Fruit fly (Drosophila melanogaster) whole organism, embryonic: ENCODE results near the gene stumps.

Source experiments
- CG10209 ChIP-seq: fragments of 200-800 bp; sonication (Bioruptor generic); optimal IDR thresholded peaks from 3 replicates; lab custom pipeline; 2017; ENCODE audit warnings: missing biosample characterization, mild to moderate bottlenecking, missing genetic modification characterization, missing genetic modification reagents
- CG1024 ChIP-seq: fragments of 200-800 bp; sonication (Bioruptor generic); IDR thresholded peaks from 2 replicates; pipeline ENCODE4 v1.3.6; 2022; ENCODE audit warnings: missing biosample characterization, missing genetic modification characterization
- CG10274 ChIP-seq: fragments of 200-800 bp; sonication (Bioruptor generic); optimal IDR thresholded peaks from 3 replicates; lab custom pipeline; 2017; ENCODE audit warnings: missing biosample characterization, mild to moderate bottlenecking, missing genetic modification characterization
- CG10366 ChIP-seq: fragments of 200-800 bp; sonication (Bioruptor generic); IDR thresholded peaks from 2 replicates; pipeline ENCODE4 v1.3.6; 2022; ENCODE audit warnings: missing biosample characterization, missing genetic modification characterization
- CG11093 ChIP-seq: fragments of 200-800 bp; sonication (Bioruptor generic); IDR thresholded peaks from 3 replicates; pipeline ENCODE4 v1.3.6; 2022; ENCODE audit warnings: missing biosample characterization, missing genetic modification characterization
- CG12236 ChIP-seq: fragments of 200-800 bp; sonication (Bioruptor generic); optimal IDR thresholded peaks from 2 replicates; lab custom pipeline; 2016; ENCODE audit warnings: missing biosample characterization, missing genetic modification characterization
- CG14860 ChIP-seq: fragments of 200-800 bp; sonication (Bioruptor generic); IDR thresholded peaks from 3 replicates; pipeline ENCODE4 v1.3.6; 2022; ENCODE audit warnings: missing biosample characterization, missing genetic modification characterization; ENCODE audit not compliant: partially characterized antibody
- CG16779 ChIP-seq: fragments of 200-800 bp; sonication (Bioruptor generic); IDR thresholded peaks from 2 replicates; pipeline ENCODE4 v1.3.6; 2022; ENCODE audit warnings: missing biosample characterization, missing genetic modification characterization
- CG17612 ChIP-seq: fragments of 200-800 bp; sonication (Bioruptor generic); IDR thresholded peaks from 2 replicates; pipeline ENCODE4 v1.3.6; 2022; ENCODE audit warnings: missing biosample characterization, missing genetic modification characterization
- CG5245 ChIP-seq: fragments of 200-800 bp; sonication (Bioruptor generic); optimal IDR thresholded peaks from 3 replicates; lab custom pipeline; 2016; ENCODE audit warnings: missing biosample characterization, missing genetic modification characterization
- CG6175 ChIP-seq: fragments of 200-800 bp; sonication (Bioruptor generic); IDR thresholded peaks from 3 replicates; pipeline ENCODE4 v1.3.6; 2022; ENCODE audit warnings: missing biosample characterization, missing genetic modification characterization
- CG6689 ChIP-seq: fragments of 200-800 bp; sonication (Bioruptor generic); IDR thresholded peaks from 2 replicates; pipeline ENCODE4 v1.3.6; 2022; ENCODE audit warnings: missing biosample characterization, missing genetic modification characterization
- CG7786 ChIP-seq: fragments of 200-800 bp; sonication (Bioruptor generic); optimal IDR thresholded peaks from 2 replicates; lab custom pipeline; 2016; ENCODE audit warnings: missing biosample characterization, missing genetic modification characterization
- CG9609 ChIP-seq: fragments of 200-800 bp; sonication (Bioruptor generic); optimal IDR thresholded peaks from 3 replicates; lab custom pipeline; 2016; ENCODE audit warnings: missing biosample characterization, missing genetic modification characterization
- CG9797 ChIP-seq: fragments of 200-800 bp; sonication (Bioruptor generic); optimal IDR thresholded peaks from 3 replicates; lab custom pipeline; 2018; ENCODE audit warnings: missing biosample characterization, mild to moderate bottlenecking, missing genetic modification characterization
- CG9876 ChIP-seq: fragments of 200-800 bp; sonication (Bioruptor generic); optimal IDR thresholded peaks from 2 replicates; lab custom pipeline; 2016; ENCODE audit warnings: missing biosample characterization, missing genetic modification characterization
- CTCF ChIP-seq: fragments of 200-800 bp; sonication (Bioruptor generic); optimal IDR thresholded peaks from 2 replicates; lab custom pipeline; 2017; ENCODE audit warnings: missing biosample characterization, mild to moderate bottlenecking, missing genetic modification characterization, moderate library complexity
- CoRest ChIP-seq: fragments of 200-800 bp; sonication (Bioruptor generic); optimal IDR thresholded peaks from 3 replicates; lab custom pipeline; 2018; ENCODE audit warnings: missing biosample characterization, mild to moderate bottlenecking, missing genetic modification characterization, moderate library complexity
- D ChIP-seq, 2 experiments: fragments of 200-800 bp in 1 of 2; fragments of >200 bp in 1 of 2; sonication (Bioruptor generic) in 1 of 2; optimal IDR thresholded peaks; 2 replicates in 1 of 2; 3 replicates in 1 of 2; lab custom pipeline; 2017; ENCODE audit warnings: mild to moderate bottlenecking in 1 of 2, missing biosample characterization in 1 of 2, missing genetic modification characterization in 1 of 2, missing genetic modification reagents in 1 of 2
- Dad ChIP-seq: fragments of 200-800 bp; sonication (Bioruptor generic); optimal IDR thresholded peaks from 3 replicates; lab custom pipeline; 2016; ENCODE audit warnings: missing biosample characterization, missing genetic modification characterization
- Eip74EF ChIP-seq, 2 experiments: fragments of 200-800 bp in 1 of 2; fragments of >200 bp in 1 of 2; sonication (Bioruptor generic) in 1 of 2; optimal IDR thresholded peaks; 2 replicates each; lab custom pipeline; 2017 to 2019; ENCODE audit warnings: missing biosample characterization in 2 of 2, missing genetic modification characterization in 2 of 2, mild to moderate bottlenecking in 1 of 2, moderate library complexity in 1 of 2
- Elba2 ChIP-seq: fragments of 200-800 bp; sonication (Bioruptor generic); optimal IDR thresholded peaks from 3 replicates; lab custom pipeline; 2016; ENCODE audit warnings: missing biosample characterization, missing genetic modification characterization
- GATAe ChIP-seq: fragments of 200-800 bp; sonication (Bioruptor generic); conservative IDR thresholded peaks from 2 replicates; pipeline ENCODE4 v1.3.6; 2022; ENCODE audit warnings: missing biosample characterization, missing genetic modification characterization
- Hsf ChIP-seq: fragments of 200-800 bp; sonication (Bioruptor generic); optimal IDR thresholded peaks from 3 replicates; lab custom pipeline; 2016; ENCODE audit warnings: missing biosample characterization, missing genetic modification characterization
- NC2α ChIP-seq: fragments of 200-800 bp; sonication (Bioruptor generic); optimal IDR thresholded peaks from 2 replicates; lab custom pipeline; 2016; ENCODE audit warnings: missing biosample characterization, missing genetic modification characterization
- NfI ChIP-seq: fragments of 200-800 bp; sonication (Bioruptor generic); optimal IDR thresholded peaks from 3 replicates; lab custom pipeline; 2018; ENCODE audit warnings: missing biosample characterization, mild to moderate bottlenecking, missing genetic modification characterization, moderate library complexity
- Optix ChIP-seq: fragments of 200-800 bp; sonication (Bioruptor generic); IDR thresholded peaks from 3 replicates; pipeline ENCODE4 v1.3.6; 2022; ENCODE audit warnings: missing biosample characterization, missing genetic modification characterization
- Ptx1 ChIP-seq: fragments of 200-800 bp; sonication (Bioruptor generic); IDR thresholded peaks from 2 replicates; pipeline ENCODE4 v1.3.6; 2022; ENCODE audit warnings: missing biosample characterization, missing genetic modification characterization
- Sin3A ChIP-seq: fragments of >200 bp; optimal IDR thresholded peaks from 2 replicates; lab custom pipeline; 2018
- Stat92E ChIP-seq, 3 experiments: fragments of >200 bp in 2 of 3; fragments of 200-800 bp in 1 of 3; sonication (Bioruptor generic) in 1 of 3; optimal IDR thresholded peaks; 2 replicates each; lab custom pipeline; 2017 to 2019; ENCODE audit warnings: missing biosample characterization in 3 of 3, missing genetic modification characterization in 3 of 3, mild to moderate bottlenecking in 1 of 3, moderate library complexity in 1 of 3
- Xrp1 ChIP-seq: fragments of 200-800 bp; sonication (Bioruptor generic); IDR thresholded peaks from 2 replicates; pipeline ENCODE4 v1.3.6; 2022; ENCODE audit warnings: missing biosample characterization, missing genetic modification characterization
- al ChIP-seq: fragments of 200-800 bp; sonication (Bioruptor generic); IDR thresholded peaks from 2 replicates; pipeline ENCODE4 v1.3.6; 2022; ENCODE audit warnings: missing biosample characterization, missing genetic modification characterization
- br ChIP-seq: fragments of >200 bp; optimal IDR thresholded peaks from 2 replicates; lab custom pipeline; 2017
- cato ChIP-seq: fragments of 200-800 bp; sonication (Bioruptor generic); optimal IDR thresholded peaks from 2 replicates; lab custom pipeline; 2016; ENCODE audit warnings: missing biosample characterization, missing genetic modification characterization, borderline replicate concordance
- exex ChIP-seq: fragments of 200-800 bp; sonication (Bioruptor generic); optimal IDR thresholded peaks from 4 replicates; lab custom pipeline; 2018; ENCODE audit warnings: missing biosample characterization, mild to moderate bottlenecking, missing genetic modification characterization, moderate library complexity
- gro ChIP-seq: fragments of 200-800 bp; sonication (Bioruptor generic); optimal IDR thresholded peaks from 2 replicates; lab custom pipeline; 2016; ENCODE audit warnings: missing biosample characterization, missing genetic modification characterization
- gsb-n ChIP-seq: fragments of 200-800 bp; sonication (Bioruptor generic); optimal IDR thresholded peaks from 3 replicates; lab custom pipeline; 2018; ENCODE audit warnings: missing biosample characterization, mild to moderate bottlenecking, missing genetic modification characterization
- kah ChIP-seq: fragments of 200-800 bp; sonication (Bioruptor generic); optimal IDR thresholded peaks from 2 replicates; lab custom pipeline; 2018; ENCODE audit warnings: missing biosample characterization, mild to moderate bottlenecking, missing genetic modification characterization
- ken ChIP-seq: fragments of 200-800 bp; sonication (Bioruptor generic); IDR thresholded peaks from 3 replicates; pipeline ENCODE4 v1.3.6; 2022; ENCODE audit warnings: missing biosample characterization, missing genetic modification characterization
- lbe ChIP-seq: fragments of 200-800 bp; sonication (Bioruptor generic); optimal IDR thresholded peaks from 2 replicates; lab custom pipeline; 2016; ENCODE audit warnings: missing biosample characterization, mild to moderate bottlenecking, missing genetic modification characterization
- pan ChIP-seq, 4 experiments: fragments of >200 bp in 3 of 4; fragments of 200-800 bp in 1 of 4; sonication (Bioruptor generic) in 1 of 4; optimal IDR thresholded peaks in 3 of 4; IDR thresholded peaks in 1 of 4; 2 replicates each; pipeline versions ENCODE4 v1.3.6 to Lab custom; 2017 to 2022; ENCODE audit warnings: missing biosample characterization in 2 of 4, missing genetic modification characterization in 2 of 4, mixed read lengths in 1 of 4
- pho ChIP-seq: fragments of 200-800 bp; sonication (Bioruptor generic); optimal IDR thresholded peaks from 2 replicates; lab custom pipeline; 2016; ENCODE audit warnings: missing biosample characterization, missing genetic modification characterization
- pnt ChIP-seq: fragments of 200-800 bp; sonication (Bioruptor generic); optimal IDR thresholded peaks from 3 replicates; lab custom pipeline; 2016; ENCODE audit warnings: missing biosample characterization, missing genetic modification characterization
- row ChIP-seq: fragments of 200-800 bp; sonication (Bioruptor generic); IDR thresholded peaks from 3 replicates; pipeline ENCODE4 v1.3.6; 2022; ENCODE audit warnings: missing biosample characterization, missing genetic modification characterization
- scrt ChIP-seq: fragments of 200-800 bp; sonication (Bioruptor generic); optimal IDR thresholded peaks from 2 replicates; lab custom pipeline; 2018; ENCODE audit warnings: missing biosample characterization, mild to moderate bottlenecking, missing genetic modification characterization, moderate library complexity
- sima ChIP-seq: fragments of 200-800 bp; sonication (Bioruptor generic); optimal IDR thresholded peaks from 2 replicates; lab custom pipeline; 2016; ENCODE audit warnings: missing biosample characterization, missing genetic modification characterization
- tio ChIP-seq: fragments of 200-800 bp; sonication (Bioruptor generic); optimal IDR thresholded peaks from 2 replicates; lab custom pipeline; 2017; ENCODE audit warnings: missing biosample characterization, missing genetic modification characterization, inconsistent platforms
- twi ChIP-seq: fragments of 200-800 bp; optimal IDR thresholded peaks from 2 replicates; lab custom pipeline; 2019; ENCODE audit warnings: missing biosample characterization, mild to moderate bottlenecking, missing genetic modification characterization, moderate library complexity
- wek ChIP-seq: fragments of 200-800 bp; sonication (Bioruptor generic); optimal IDR thresholded peaks from 3 replicates; lab custom pipeline; 2018; ENCODE audit warnings: missing biosample characterization, mild to moderate bottlenecking, missing genetic modification characterization, moderate library complexity

stumps gene

DNA sequence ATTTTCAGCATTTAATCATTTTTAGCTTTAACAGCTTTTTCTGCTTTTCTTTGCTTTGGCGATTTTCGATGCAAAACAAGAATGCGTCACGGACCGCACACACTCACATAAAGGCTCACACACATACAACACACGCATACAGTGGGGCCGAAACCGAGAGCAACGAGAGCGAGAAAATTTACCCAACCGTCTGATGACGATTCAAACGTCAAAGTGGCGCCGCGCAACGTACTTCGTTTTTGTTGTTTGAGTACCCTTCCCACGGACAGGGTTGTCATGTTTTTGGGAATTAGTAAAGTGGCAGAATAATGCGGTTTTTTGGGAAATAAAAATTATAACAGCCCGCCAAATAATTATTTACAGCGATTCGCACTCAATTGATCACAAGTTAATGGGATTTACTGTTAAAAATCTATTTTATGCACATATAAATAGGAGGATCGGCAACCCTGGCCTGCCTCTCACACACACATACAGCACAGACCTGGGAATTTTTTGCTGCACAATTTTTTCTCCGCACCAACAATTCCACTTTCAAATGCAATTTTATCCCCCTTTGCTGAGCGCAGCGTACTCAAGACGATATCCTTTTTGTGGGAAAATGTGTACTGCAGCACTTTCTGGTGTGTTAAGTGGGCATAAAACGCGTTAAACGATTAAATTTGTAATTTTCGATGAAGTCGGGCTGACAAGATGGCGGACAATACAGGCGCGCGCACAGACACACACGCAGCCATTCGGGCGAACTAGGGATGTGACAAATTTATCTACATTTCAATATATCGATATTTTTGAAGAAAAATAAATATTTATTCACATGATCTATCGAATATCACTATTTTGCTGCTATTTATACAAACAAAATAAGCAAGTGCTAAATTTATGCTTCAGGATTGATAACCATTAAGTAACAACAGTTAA lies 78.2 kb downstream of the stumps start (continued):
- TF ChIP-seq CG9609 (peak; percentile 89), Xrp1 (peak; percentile 95), Hsf (GFP tag; lab: Kevin White, UChicago) (peak; percentile 92), CG16779 (peak; percentile 80), CG9876 (GFP tag; lab: Kevin White, UChicago) (peak; percentile 83), br (no peak), CTCF (peak; percentile 69), CG12236 (GFP tag; lab: Kevin White, UChicago) (peak; percentile 89), al (GFP tag; lab: Robert Waterston, UW) (peak; percentile 86), CG9797 (GFP tag; lab: Kevin White, UChicago) (peak; percentile 27), Stat92E (GFP tag; optimal IDR thresholded peaks at IDR 0.05; lab: Kevin White, UChicago) (peak in 1 of 3 experiments; percentile 66), scrt (GFP tag; lab: Kevin White, UChicago) (peak; percentile 91), pan (optimal IDR thresholded peaks at IDR 0.05; lab: Kevin White, UChicago) (no peak), pan (GFP tag; optimal IDR thresholded peaks at IDR 0.05 in 1 of 2, IDR thresholded peaks at IDR 0.05 in 1 of 2) (peak in 1 of 2 experiments; percentile 93), gro (GFP tag; lab: Kevin White, UChicago) (peak; percentile 94), pho (GFP tag; lab: Kevin White, UChicago) (peak; percentile 90), CG10209 (GFP tag; lab: Kevin White, UChicago) (peak; percentile 91), Elba2 (GFP tag; lab: Kevin White, UChicago) (peak; percentile 33), CG14860 (GFP tag; lab: Robert Waterston, UW) (no peak), NfI (peak; percentile 94), CG6689 (GFP tag; lab: Robert Waterston, UW) (peak; percentile 92), tio (GFP tag; lab: Kevin White, UChicago) (peak; percentile 87), sima (GFP tag; lab: Kevin White, UChicago) (peak; percentile 79), CG6175 (GFP tag; lab: Robert Waterston, UW) (peak; percentile 88), CG17612 (GFP tag; lab: Robert Waterston, UW) (peak; percentile 77), exex (peak; percentile 83), CG1024 (GFP tag; lab: Robert Waterston, UW) (peak; percentile 80), wek (peak; percentile 87), CG10274 (peak; percentile 86), Optix (GFP tag; lab: Robert Waterston, UW) (peak; percentile 91), CG7786 (GFP tag; lab: Kevin White, UChicago) (peak; percentile 90), NC2α (GFP tag; lab: Kevin White, UChicago) (peak; percentile 89), gsb-n (tag; lab: Kevin White, UChicago) (peak; percentile 92), twi (peak; percentile 86), Ptx1 (peak; percentile 93), CG5245 (peak; percentile 71), pnt (peak; percentile 87), D (optimal IDR thresholded peaks at IDR 0.05; lab: Kevin White, UChicago) (no peak), D (GFP tag; optimal IDR thresholded peaks at IDR 0.05; lab: Kevin White, UChicago) (peak; percentile 91), CG10366 (GFP tag; lab: Robert Waterston, UW) (peak; percentile 92), ken (GFP tag; lab: Robert Waterston, UW) (peak; percentile 93), GATAe (GFP tag; lab: Robert Waterston, UW) (no peak; the same call in 1 of the 2 replicates), kah (GFP tag; lab: Kevin White, UChicago) (peak; percentile 84), Sin3A (lab: Kevin White, UChicago) (no peak), cato (GFP tag; lab: Kevin White, UChicago) (peak; percentile 88), Dad (GFP tag; lab: Kevin White, UChicago) (peak; percentile 80), row (GFP tag; lab: Robert Waterston, UW) (peak; percentile 98), Eip74EF (GFP tag; optimal IDR thresholded peaks at IDR 0.05; lab: Kevin White, UChicago) (peak in 1 of 2 experiments; percentile 83), lbe (GFP tag; lab: Kevin White, UChicago) (peak; percentile 91), CG11093 (GFP tag; lab: Robert Waterston, UW) (peak; percentile 88), CoRest (peak; percentile 95)
